Worm (Caenorhabditis elegans) whole organism, mixed stage, embryonic: ENCODE data around the gene ascc-1.

Source experiments
- ceh-43 ChIP-seq: fragments of 200-800 bp; sonication (Bioruptor generic); optimal IDR thresholded peaks from 2 replicates; lab custom pipeline; 2018; ENCODE audit warnings: mild to moderate bottlenecking, missing genetic modification characterization, moderate library complexity, missing compliant biosample characterization
- lin-13 ChIP-seq: fragments of 150-350 bp; optimal IDR thresholded peaks from 2 replicates; lab custom pipeline; 2014; ENCODE audit warnings: missing biosample characterization, missing genetic modification characterization
- lin-32 ChIP-seq: fragments of 200-800 bp; sonication (Bioruptor generic); optimal IDR thresholded peaks from 2 replicates; lab custom pipeline; 2018; ENCODE audit warnings: mild to moderate bottlenecking, missing genetic modification characterization, missing compliant biosample characterization
- lsy-2 ChIP-seq: fragments of 150-350 bp; optimal IDR thresholded peaks from 2 replicates; lab custom pipeline; 2014; ENCODE audit warnings: missing biosample characterization, missing genetic modification characterization
- mep-1 ChIP-seq: fragments of 150-350 bp; optimal IDR thresholded peaks from 2 replicates; lab custom pipeline; 2017; ENCODE audit warnings: missing biosample characterization, missing genetic modification reagents, missing genetic modification characterization, inconsistent platforms
- nhr-237 ChIP-seq: fragments of 150-350 bp; optimal IDR thresholded peaks from 2 replicates; lab custom pipeline; 2014; ENCODE audit warnings: missing biosample characterization, missing genetic modification characterization
- pha-4 ChIP-seq: fragments of 150-350 bp; optimal IDR thresholded peaks from 2 replicates; lab custom pipeline; 2018; ENCODE audit warnings: missing biosample characterization, missing genetic modification reagents, missing genetic modification characterization
- snpc-4 ChIP-seq: fragments of 150-350 bp; optimal IDR thresholded peaks from 2 replicates; lab custom pipeline; 2014; ENCODE audit warnings: missing biosample characterization, missing genetic modification characterization
- sptf-1 ChIP-seq: sonication (generic microtip); optimal IDR thresholded peaks from 2 replicates; lab custom pipeline; 2017; ENCODE audit warnings: mild to moderate bottlenecking, missing genetic modification characterization, moderate library complexity, missing compliant biosample characterization
- unc-39 ChIP-seq: fragments of 150-350 bp; optimal IDR thresholded peaks from 2 replicates; lab custom pipeline; 2014; ENCODE audit warnings: missing biosample characterization, missing genetic modification characterization
- unc-62 ChIP-seq: fragments of 150-350 bp; optimal IDR thresholded peaks from 2 replicates; lab custom pipeline; 2014; ENCODE audit warnings: missing biosample characterization, missing genetic modification reagents, missing genetic modification characterization
- ztf-11 ChIP-seq: fragments of 150-350 bp; optimal IDR thresholded peaks from 2 replicates; lab custom pipeline; 2014; ENCODE audit warnings: missing biosample characterization, missing genetic modification characterization

ce11 chrII:47280-47679, 10.2 kb upstream of the ascc-1 start, which contains the start of gene C23H3.5:
- TF ChIP-seq mep-1 (tag; lab: Kevin White, UChicago) (no peak), nhr-237 (tag; lab: Kevin White, UChicago) (no peak), pha-4 (tag; lab: Kevin White, UChicago) (no peak), lin-13 (tag; lab: Kevin White, UChicago) (no peak), lin-32 (GFP tag; lab: Kevin White, UChicago) (no peak), unc-62 (GFP tag; lab: Kevin White, UChicago) (no peak), ceh-43 (GFP tag; lab: Kevin White, UChicago) (no peak), sptf-1 (tag; lab: Kevin White, UChicago) (no peak), snpc-4 (tag; lab: Kevin White, UChicago) (no peak), unc-39 (tag; lab: Kevin White, UChicago) (no peak), lsy-2 (tag; lab: Kevin White, UChicago) (no peak), ztf-11 (no peak)
